Worm (Caenorhabditis elegans) whole organism, L4 larva: ENCODE measurements around the gene hpo-28.

Experiments used
- lin-15B ChIP-seq: fragments of 150-350 bp; sonication (generic microtip); optimal IDR thresholded peaks from 3 replicates; lab custom pipeline; 2014; ENCODE audit warnings: missing biosample characterization, missing genetic modification characterization
- mxl-3 ChIP-seq: fragments of 200-800 bp; sonication (Bioruptor generic); optimal IDR thresholded peaks from 2 replicates; lab custom pipeline; 2018; ENCODE audit warnings: mild to moderate bottlenecking, missing genetic modification characterization, missing compliant biosample characterization
- nhr-42 ChIP-seq: fragments of 200-800 bp; sonication (Bioruptor generic); IDR thresholded peaks from 2 replicates; pipeline ENCODE4 v1.3.6; 2022; ENCODE audit warnings: missing genetic modification characterization, missing compliant biosample characterization
- nhr-77 ChIP-seq: fragments of 150-350 bp; optimal IDR thresholded peaks from 2 replicates; lab custom pipeline; 2014; ENCODE audit warnings: missing biosample characterization, missing genetic modification characterization
- pha-4 ChIP-seq, 2 experiments: fragments of 150-350 bp in 1 of 2; fragments of 200-800 bp in 1 of 2; sonication (Bioruptor generic) in 1 of 2; IDR thresholded peaks in 1 of 2; optimal IDR thresholded peaks in 1 of 2; 2 replicates each; pipeline versions ENCODE4 v1.3.6 to Lab custom; 2014 to 2022; ENCODE audit warnings: missing genetic modification characterization in 2 of 2, missing genetic modification reagents in 2 of 2, missing biosample characterization in 1 of 2, missing compliant biosample characterization in 1 of 2

ce11 chrIII:5757492-5758045 lies 48.4 kb upstream of the hpo-28 start:
- TF ChIP-seq nhr-77 (tag; lab: Kevin White, UChicago) = no peak
- TF ChIP-seq nhr-42 = no peak
- no peak for TF ChIP-seq lin-15B (tag; lab: Kevin White, UChicago)
- TF ChIP-seq pha-4 (GFP tag; IDR thresholded peaks at IDR 0.05; lab: Robert Waterston, UW) = no peak
- no peak for TF ChIP-seq pha-4 (tag; optimal IDR thresholded peaks at IDR 0.05; lab: Kevin White, UChicago)
- no peak for TF ChIP-seq mxl-3 (GFP tag; lab: Kevin White, UChicago)
